Fruit fly (Drosophila melanogaster) whole organism, adult: Measurements from ENCODE around the gene CG3704.

Source experiments
- CG11617 ChIP-seq: fragments of 200-800 bp; sonication (Bioruptor generic); optimal IDR thresholded peaks from 2 replicates; lab custom pipeline; 2017; ENCODE audit warnings: mild to moderate bottlenecking, missing biosample characterization, missing genetic modification reagents, missing genetic modification characterization
- CG12768 ChIP-seq: fragments of 200-800 bp; sonication (Bioruptor generic); optimal IDR thresholded peaks from 2 replicates; lab custom pipeline; 2017; ENCODE audit warnings: missing biosample characterization, missing genetic modification characterization, mild to moderate bottlenecking, moderate library complexity, missing genetic modification reagents
- CG14711 ChIP-seq: fragments of 200-800 bp; sonication (Bioruptor generic); optimal IDR thresholded peaks from 2 replicates; lab custom pipeline; 2018; ENCODE audit warnings: missing biosample characterization, mild to moderate bottlenecking, missing genetic modification characterization, moderate library complexity
- CG1620 ChIP-seq: fragments of 200-800 bp; sonication (Bioruptor generic); optimal IDR thresholded peaks from 2 replicates; lab custom pipeline; 2016; ENCODE audit warnings: missing biosample characterization, missing genetic modification characterization
- CG33017 ChIP-seq: fragments of 200-800 bp; sonication (Bioruptor generic); optimal IDR thresholded peaks from 2 replicates; lab custom pipeline; 2018; ENCODE audit warnings: missing biosample characterization, mild to moderate bottlenecking, missing genetic modification characterization, moderate library complexity
- CG5204 ChIP-seq: fragments of 200-800 bp; sonication (Bioruptor generic); optimal IDR thresholded peaks from 2 replicates; lab custom pipeline; 2016; ENCODE audit warnings: missing biosample characterization, missing genetic modification characterization
- CG7045 ChIP-seq: fragments of 200-800 bp; sonication (Bioruptor generic); optimal IDR thresholded peaks from 2 replicates; lab custom pipeline; 2017; ENCODE audit warnings: missing biosample characterization, mild to moderate bottlenecking, missing genetic modification characterization
- CG7101 ChIP-seq: fragments of 200-800 bp; sonication (Bioruptor generic); optimal IDR thresholded peaks from 2 replicates; lab custom pipeline; 2018; ENCODE audit warnings: missing biosample characterization, mild to moderate bottlenecking, missing genetic modification characterization, moderate library complexity
- Clk ChIP-seq: fragments of 200-800 bp; sonication (Bioruptor generic); optimal IDR thresholded peaks from 2 replicates; lab custom pipeline; 2017; ENCODE audit warnings: missing biosample characterization, missing genetic modification characterization
- Crg-1 ChIP-seq: fragments of 200-800 bp; sonication (Bioruptor generic); optimal IDR thresholded peaks from 2 replicates; lab custom pipeline; 2016; ENCODE audit warnings: missing biosample characterization, missing genetic modification characterization
- Hr96 ChIP-seq: fragments of 200-800 bp; sonication (Bioruptor generic); optimal IDR thresholded peaks from 2 replicates; lab custom pipeline; 2016; ENCODE audit warnings: missing biosample characterization, missing genetic modification characterization
- Mnt ChIP-seq: fragments of 200-800 bp; sonication (Bioruptor generic); optimal IDR thresholded peaks from 2 replicates; lab custom pipeline; 2016; ENCODE audit warnings: missing biosample characterization, mild to moderate bottlenecking, missing genetic modification characterization
- bab1 ChIP-seq: fragments of 200-800 bp; sonication (Bioruptor generic); optimal IDR thresholded peaks from 3 replicates; lab custom pipeline; 2019; ENCODE audit warnings: missing biosample characterization, mild to moderate bottlenecking, missing genetic modification characterization, moderate library complexity
- cic ChIP-seq: fragments of 200-800 bp; sonication (Bioruptor generic); optimal IDR thresholded peaks from 2 replicates; lab custom pipeline; 2017; ENCODE audit warnings: missing biosample characterization, mild to moderate bottlenecking, missing genetic modification characterization, moderate library complexity
- cnc ChIP-seq, 2 experiments: fragments of >200 bp; optimal IDR thresholded peaks; 2 replicates each; lab custom pipeline; 2017
- kay ChIP-seq: fragments of 200-800 bp; sonication (Bioruptor generic); peaks from one replicate; lab custom pipeline; 2016; ENCODE audit warnings: missing biosample characterization, missing genetic modification characterization, borderline replicate concordance
- ovo ChIP-seq: fragments of 200-800 bp; sonication (Bioruptor generic); optimal IDR thresholded peaks from 2 replicates; lab custom pipeline; 2016; ENCODE audit warnings: missing biosample characterization, missing genetic modification characterization
- pad ChIP-seq: fragments of 200-800 bp; sonication (Bioruptor generic); optimal IDR thresholded peaks from 3 replicates; lab custom pipeline; 2017; ENCODE audit warnings: missing biosample characterization, missing genetic modification characterization, mild to moderate bottlenecking, moderate library complexity, missing genetic modification reagents
- tj ChIP-seq: fragments of 200-800 bp; sonication (Bioruptor generic); optimal IDR thresholded peaks from 3 replicates; lab custom pipeline; 2017; ENCODE audit warnings: missing biosample characterization, mild to moderate bottlenecking, missing genetic modification characterization, moderate library complexity
- toe ChIP-seq: fragments of 200-800 bp; sonication (Bioruptor generic); optimal IDR thresholded peaks from 2 replicates; lab custom pipeline; 2016; ENCODE audit warnings: missing biosample characterization, missing genetic modification characterization

CG3704 gene

DNA sequence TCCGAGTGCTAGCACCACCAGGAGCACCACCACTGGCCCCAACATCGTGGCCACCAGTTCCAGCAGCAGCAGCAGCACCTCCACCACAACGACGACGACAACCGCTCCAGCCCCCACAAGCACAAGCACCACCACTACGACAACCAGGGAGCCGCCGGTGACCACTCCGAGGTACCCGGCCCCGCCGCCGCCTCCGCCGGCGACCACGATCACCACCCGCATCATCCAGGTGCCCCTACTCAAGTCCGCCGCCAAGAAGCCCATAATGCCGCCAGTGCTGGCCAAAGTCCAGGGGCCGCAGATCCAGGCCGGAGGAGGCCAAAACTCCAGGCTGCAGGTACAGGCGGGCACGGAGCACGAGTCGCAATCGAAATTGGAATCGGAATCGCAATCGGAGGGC is 6.6 kb downstream of the CG3704 start:
- TF ChIP-seq bab1 (GFP tag; lab: Kevin White, UChicago) (no peak), CG7101 (tag; lab: Kevin White, UChicago) (no peak), cnc (optimal IDR thresholded peaks at IDR 0.05; lab: Kevin White, UChicago) (no peak), pad (GFP tag; lab: Kevin White, UChicago) (no peak), ovo (GFP tag; lab: Kevin White, UChicago) (no peak), Clk (GFP tag; lab: Kevin White, UChicago) (no peak), CG12768 (GFP tag; lab: Kevin White, UChicago) (no peak), cic (GFP tag; lab: Kevin White, UChicago) (no peak), CG1620 (GFP tag; lab: Kevin White, UChicago) (no peak), CG33017 (tag; lab: Kevin White, UChicago) (no peak), Hr96 (GFP tag; lab: Kevin White, UChicago) (no peak), toe (no peak), Mnt (GFP tag; lab: Kevin White, UChicago) (no peak), kay (GFP tag; lab: Kevin White, UChicago) (no peak), CG5204 (no peak), Crg-1 (GFP tag; lab: Kevin White, UChicago) (no peak), CG11617 (GFP tag; lab: Kevin White, UChicago) (no peak), CG14711 (tag; lab: Kevin White, UChicago) (no peak), tj (GFP tag; lab: Kevin White, UChicago) (no peak)

DNA sequence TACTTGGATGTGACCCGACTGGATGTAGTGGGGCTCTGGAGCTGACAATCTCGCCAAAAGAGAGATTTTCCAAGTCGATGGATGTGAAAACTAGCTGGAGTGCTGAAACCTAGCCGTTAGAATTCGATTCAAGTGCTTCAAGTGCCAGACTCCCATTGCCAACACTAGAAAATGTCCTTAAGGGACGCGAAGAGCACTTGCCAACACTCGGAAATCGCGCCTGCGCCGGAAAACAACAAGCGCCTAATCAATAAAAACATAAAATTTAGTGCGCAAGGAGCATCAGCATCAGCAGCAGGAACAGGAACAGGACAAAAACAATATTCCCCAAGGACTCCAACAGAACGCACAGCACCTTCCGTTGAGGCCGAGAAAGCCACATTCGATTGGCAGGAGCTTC is 7.7 kb downstream of the CG3704 start:
- TF ChIP-seq CG7101 (tag; lab: Kevin White, UChicago) (no peak), kay (GFP tag; lab: Kevin White, UChicago) (no peak), ovo (GFP tag; lab: Kevin White, UChicago) (no peak)

DNA sequence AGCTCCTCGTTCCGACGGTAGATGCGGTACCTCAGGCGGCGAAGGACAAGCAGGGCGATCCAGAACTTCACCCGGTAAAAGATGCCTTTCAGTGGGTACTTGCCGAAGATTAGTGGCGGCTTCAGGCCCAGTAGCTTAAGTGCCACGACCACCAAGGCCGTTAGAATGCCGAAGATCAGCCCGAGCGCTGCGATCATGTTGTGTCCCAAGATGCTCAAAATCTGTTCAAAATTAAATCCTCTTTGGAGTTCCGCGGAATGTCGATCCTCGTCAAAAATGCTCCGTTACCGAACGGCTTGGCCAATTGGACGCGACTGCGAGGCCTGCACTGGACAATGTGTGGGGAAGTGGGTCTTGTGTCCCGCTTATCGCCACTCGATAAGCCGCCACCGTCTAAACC is 8.4 kb downstream of the CG3704 start, which contains the start of the genes CG32815 and CG3706:
CG32815 (plus strand) TSS at position 301 of the 400 bp plus-strand sequence.
CG3706 (minus strand) TSS at position 310 of the 400 bp plus-strand sequence.
- TF ChIP-seq CG11617 (GFP tag; lab: Kevin White, UChicago), result no peak
- no peak for TF ChIP-seq kay (GFP tag; lab: Kevin White, UChicago)
- TF ChIP-seq CG7045, result no peak
- no peak for TF ChIP-seq bab1 (GFP tag; lab: Kevin White, UChicago)
- TF ChIP-seq CG14711 (tag; lab: Kevin White, UChicago), result no peak
- no peak for TF ChIP-seq Mnt (GFP tag; lab: Kevin White, UChicago)
- no peak for TF ChIP-seq tj (GFP tag; lab: Kevin White, UChicago)
- no peak for TF ChIP-seq CG7101 (tag; lab: Kevin White, UChicago)
- TF ChIP-seq cnc (optimal IDR thresholded peaks at IDR 0.05; lab: Kevin White, UChicago), result no peak
- TF ChIP-seq cic (GFP tag; lab: Kevin White, UChicago), result no peak
- no peak for TF ChIP-seq ovo (GFP tag; lab: Kevin White, UChicago)
- TF ChIP-seq CG5204, result no peak
- TF ChIP-seq CG33017 (tag; lab: Kevin White, UChicago), result no peak
- TF ChIP-seq Clk (GFP tag; lab: Kevin White, UChicago), result no peak
- no peak for TF ChIP-seq CG1620 (GFP tag; lab: Kevin White, UChicago)
- TF ChIP-seq pad (GFP tag; lab: Kevin White, UChicago), result no peak
- TF ChIP-seq CG12768 (GFP tag; lab: Kevin White, UChicago), result no peak

DNA sequence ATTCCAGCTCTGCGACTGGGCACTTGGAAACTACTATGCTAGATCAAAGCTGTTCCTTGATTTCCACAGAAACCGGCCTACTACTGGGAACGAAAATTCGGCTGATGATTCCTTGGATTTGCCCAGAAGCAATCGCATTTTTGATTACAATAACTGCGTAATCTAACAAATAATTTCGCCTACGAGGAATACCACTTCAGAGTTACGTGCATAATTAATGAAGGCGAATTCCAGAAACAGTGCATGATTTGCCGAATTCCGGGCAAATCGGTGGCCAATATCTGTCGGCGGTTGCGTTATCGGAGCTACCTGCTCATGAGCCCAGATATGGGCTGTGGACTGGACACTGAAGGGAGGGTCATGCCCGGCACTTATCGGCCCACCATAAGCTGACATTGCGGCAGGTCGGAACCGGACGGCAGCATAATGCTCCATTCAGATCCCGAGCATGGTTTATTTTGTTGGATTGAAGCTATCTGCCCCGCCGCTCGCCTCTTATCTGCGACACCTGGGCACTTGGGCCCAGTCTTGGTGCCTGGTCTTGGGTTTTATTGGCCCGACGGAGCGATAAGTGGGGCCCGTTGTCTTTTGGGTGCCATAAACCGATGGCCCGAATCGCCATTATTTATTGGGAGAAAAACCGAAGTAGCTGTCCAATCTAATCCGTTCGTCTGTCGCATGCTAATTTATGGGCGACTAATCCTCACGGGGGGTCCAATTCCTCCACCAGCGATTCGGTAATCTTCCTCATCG is 10.4 kb downstream of the CG3704 start, which contains the start of gene CG3708:
CG3708 (minus strand) TSS at position 51 of the 753 bp plus-strand sequence.
- no peak for TF ChIP-seq CG11617 (GFP tag; lab: Kevin White, UChicago)
- TF ChIP-seq kay (GFP tag; lab: Kevin White, UChicago), result no peak
- no peak for TF ChIP-seq CG33017 (tag; lab: Kevin White, UChicago)
- TF ChIP-seq Crg-1 (GFP tag; lab: Kevin White, UChicago), result no peak
- no peak for TF ChIP-seq CG12768 (GFP tag; lab: Kevin White, UChicago)
- TF ChIP-seq Clk (GFP tag; lab: Kevin White, UChicago), result no peak
- TF ChIP-seq Mnt (GFP tag; lab: Kevin White, UChicago), result no peak
- TF ChIP-seq tj (GFP tag; lab: Kevin White, UChicago), result no peak
- no peak for TF ChIP-seq CG1620 (GFP tag; lab: Kevin White, UChicago)
- TF ChIP-seq CG7101 (tag; lab: Kevin White, UChicago), result no peak
- no peak for TF ChIP-seq toe
- TF ChIP-seq bab1 (GFP tag; lab: Kevin White, UChicago), result no peak
- TF ChIP-seq cnc (optimal IDR thresholded peaks at IDR 0.05; lab: Kevin White, UChicago), result no peak
- no peak for TF ChIP-seq Hr96 (GFP tag; lab: Kevin White, UChicago)
- no peak for TF ChIP-seq pad (GFP tag; lab: Kevin White, UChicago)
- no peak for TF ChIP-seq CG5204
- no peak for TF ChIP-seq ovo (GFP tag; lab: Kevin White, UChicago)
- no peak for TF ChIP-seq CG7045

DNA sequence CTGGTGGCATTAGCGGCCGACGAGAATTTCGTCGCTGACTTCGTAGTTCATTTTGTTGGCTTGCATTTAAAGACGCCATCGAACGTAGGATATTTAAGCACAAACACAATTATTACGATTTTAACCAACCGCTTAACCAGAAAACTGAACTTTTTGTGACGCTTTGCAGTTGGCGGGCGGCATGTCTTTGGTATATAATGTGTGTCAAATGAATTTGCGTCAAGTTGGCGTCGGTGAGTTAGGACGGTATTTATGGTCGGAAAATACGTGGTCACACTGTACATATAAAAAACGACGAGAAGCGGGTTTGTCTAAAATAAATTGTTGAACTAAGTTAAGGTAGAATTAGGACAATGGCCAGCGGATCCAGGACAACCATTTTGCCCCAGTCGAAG is 12.7 kb downstream of the CG3704 start, which contains the start of the genes CG43867 and MED22:
CG43867 (minus strand) TSS at position 113 of the 395 bp plus-strand sequence.
MED22 (plus strand) TSS at position 277 of the 395 bp plus-strand sequence.
- no peak for TF ChIP-seq kay (GFP tag; lab: Kevin White, UChicago)
- TF ChIP-seq Hr96 (GFP tag; lab: Kevin White, UChicago), result no peak
- TF ChIP-seq toe, result no peak
